Worm (Caenorhabditis elegans): ENCODE results near the gene Y14H12A.2.

- TF ChIP-seq ces-1 (GFP tag; optimal IDR thresholded peaks at IDR 0.05) (no peak), sem-2 (GFP tag; optimal IDR thresholded peaks at IDR 0.05) (no peak), snpc-4 (tag; optimal IDR thresholded peaks at IDR 0.05) (no peak)
These were observed 25.1 kb downstream of the Y14H12A.2 start for ce11 chrII:3964302-3964885.

Data from whole organism, mixed stage, embryonic.